Worm (Caenorhabditis elegans) whole organism, L1 larva: ENCODE measurements around the gene W03H9.2.

Experiments
- F16B12.6 ChIP-seq: fragments of 150-350 bp; optimal IDR thresholded peaks from 2 replicates; lab custom pipeline; 2014; ENCODE audit warnings: missing biosample characterization, missing genetic modification characterization
- Y116A8C.19 ChIP-seq: sonication (generic microtip); optimal IDR thresholded peaks from 2 replicates; lab custom pipeline; 2016; ENCODE audit warnings: missing compliant biosample characterization, missing genetic modification characterization, borderline replicate concordance
- ama-1 ChIP-seq: fragments of 150-350 bp; optimal IDR thresholded peaks from 2 replicates; lab custom pipeline; 2014
- ceh-8 ChIP-seq: fragments of 200-800 bp; sonication (Bioruptor generic); optimal IDR thresholded peaks from 2 replicates; lab custom pipeline; 2018; ENCODE audit warnings: mild to moderate bottlenecking, missing genetic modification characterization, moderate library complexity, missing compliant biosample characterization
- ceh-88 ChIP-seq: fragments of 200-800 bp; sonication (Bioruptor generic); IDR thresholded peaks from 2 replicates; pipeline ENCODE4 v1.3.6; 2022; ENCODE audit warnings: missing genetic modification characterization, missing compliant biosample characterization
- ceh-90 ChIP-seq: sonication (generic microtip); optimal IDR thresholded peaks from 2 replicates; lab custom pipeline; 2016; ENCODE audit warnings: missing genetic modification characterization, missing compliant biosample characterization
- dpl-1 ChIP-seq, 3 experiments: fragments of 150-350 bp in 2 of 3; sonication (generic microtip) in 1 of 3; optimal IDR thresholded peaks; 2 replicates each; lab custom pipeline; 2014 to 2017; ENCODE audit warnings: missing biosample characterization in 3 of 3, missing genetic modification characterization in 3 of 3, missing genetic modification reagents in 3 of 3
- dsc-1 ChIP-seq: sonication (generic microtip); optimal IDR thresholded peaks from 2 replicates; lab custom pipeline; 2016; ENCODE audit warnings: mild to moderate bottlenecking, missing genetic modification characterization, missing compliant biosample characterization
- efl-1 ChIP-seq, 4 experiments: fragments of 150-350 bp; optimal IDR thresholded peaks in 3 of 4; peaks in 1 of 4; 1 replicate in 1 of 4; 2 replicates in 3 of 4; lab custom pipeline; 2014; ENCODE audit warnings: missing biosample characterization in 2 of 4, missing genetic modification characterization in 2 of 4, missing genetic modification reagents in 2 of 4
- ets-5 ChIP-seq: fragments of 200-800 bp; sonication (Bioruptor generic); IDR thresholded peaks from 2 replicates; pipeline ENCODE4 v1.3.6; 2022; ENCODE audit warnings: missing genetic modification characterization, missing compliant biosample characterization
- fkh-10 ChIP-seq: sonication (generic microtip); optimal IDR thresholded peaks from 2 replicates; lab custom pipeline; 2017; ENCODE audit warnings: missing biosample characterization, missing genetic modification reagents, missing genetic modification characterization
- fos-1 ChIP-seq: fragments of 150-350 bp; optimal IDR thresholded peaks from 2 replicates; lab custom pipeline; 2014; ENCODE audit warnings: missing biosample characterization, missing genetic modification characterization
- hpl-2 ChIP-seq: fragments of 150-350 bp; optimal IDR thresholded peaks from 2 replicates; lab custom pipeline; 2014; ENCODE audit warnings: missing biosample characterization, missing genetic modification reagents, missing genetic modification characterization
- irx-1 ChIP-seq: sonication (generic microtip); optimal IDR thresholded peaks from 2 replicates; lab custom pipeline; 2016; ENCODE audit warnings: missing genetic modification characterization, missing compliant biosample characterization
- jun-1 ChIP-seq: fragments of 150-350 bp; optimal IDR thresholded peaks from 2 replicates; lab custom pipeline; 2014; ENCODE audit warnings: missing biosample characterization, missing genetic modification reagents, missing genetic modification characterization
- lin-14 ChIP-seq: fragments of 200-800 bp; sonication (Bioruptor generic); optimal IDR thresholded peaks from 2 replicates; lab custom pipeline; 2018; ENCODE audit warnings: mild to moderate bottlenecking, missing genetic modification characterization, moderate library complexity, missing compliant biosample characterization
- lin-39 ChIP-seq: fragments of 150-350 bp; optimal IDR thresholded peaks from 2 replicates; lab custom pipeline; 2014; ENCODE audit warnings: missing biosample characterization, missing genetic modification reagents, missing genetic modification characterization
- lsy-2 ChIP-seq, 2 experiments: fragments of 150-350 bp; optimal IDR thresholded peaks; 2 replicates each; lab custom pipeline; 2014; ENCODE audit warnings: missing biosample characterization in 2 of 2, missing genetic modification characterization in 2 of 2
- mab-9 ChIP-seq: fragments of 200-800 bp; sonication (Bioruptor generic); IDR thresholded peaks from 2 replicates; pipeline ENCODE4 v1.3.6; 2022; ENCODE audit warnings: missing genetic modification reagents, missing genetic modification characterization, missing compliant biosample characterization
- mep-1 ChIP-seq: fragments of 150-350 bp; optimal IDR thresholded peaks from 2 replicates; lab custom pipeline; 2014; ENCODE audit warnings: missing biosample characterization, missing genetic modification characterization
- nhr-12 ChIP-seq: sonication (generic microtip); optimal IDR thresholded peaks from 2 replicates; lab custom pipeline; 2017; ENCODE audit warnings: missing biosample characterization, missing genetic modification characterization
- nhr-76 ChIP-seq: sonication (generic microtip); optimal IDR thresholded peaks from 2 replicates; lab custom pipeline; 2017; ENCODE audit warnings: missing biosample characterization, missing genetic modification characterization
- nhr-77 ChIP-seq: fragments of 150-350 bp; optimal IDR thresholded peaks from 2 replicates; lab custom pipeline; 2014; ENCODE audit warnings: missing biosample characterization, missing genetic modification characterization
- nhr-85 ChIP-seq: sonication (generic microtip); peaks from one replicate; lab custom pipeline; 2016; ENCODE audit warnings: missing genetic modification characterization, inconsistent platforms, missing compliant biosample characterization
- pag-3 ChIP-seq: sonication (generic microtip); optimal IDR thresholded peaks from 2 replicates; lab custom pipeline; 2017; ENCODE audit warnings: missing genetic modification characterization, mild to moderate bottlenecking, missing compliant biosample characterization, antibody characterized with exemption, borderline replicate concordance; ENCODE audit not compliant: insufficient read depth
- snu-23 ChIP-seq: sonication (generic microtip); optimal IDR thresholded peaks from 2 replicates; lab custom pipeline; 2016; ENCODE audit warnings: missing genetic modification characterization, missing compliant biosample characterization
- tlp-1 ChIP-seq: fragments of 150-350 bp; optimal IDR thresholded peaks from 2 replicates; lab custom pipeline; 2014; ENCODE audit warnings: missing biosample characterization, missing genetic modification characterization
- unc-130 ChIP-seq: fragments of 150-350 bp; optimal IDR thresholded peaks from 2 replicates; lab custom pipeline; 2017; ENCODE audit warnings: missing biosample characterization, missing genetic modification characterization, inconsistent platforms
- unc-30 ChIP-seq: sonication (generic microtip); optimal IDR thresholded peaks from 2 replicates; lab custom pipeline; 2017; ENCODE audit warnings: missing biosample characterization, missing genetic modification characterization
- unc-86 ChIP-seq: sonication (generic microtip); optimal IDR thresholded peaks from 2 replicates; lab custom pipeline; 2016; ENCODE audit warnings: missing genetic modification characterization, missing compliant biosample characterization
- zip-4 ChIP-seq: fragments of 200-800 bp; sonication (Bioruptor generic); optimal IDR thresholded peaks from 2 replicates; lab custom pipeline; 2018; ENCODE audit warnings: mild to moderate bottlenecking, missing genetic modification characterization, moderate library complexity, missing compliant biosample characterization

W03H9.2 gene

DNA sequence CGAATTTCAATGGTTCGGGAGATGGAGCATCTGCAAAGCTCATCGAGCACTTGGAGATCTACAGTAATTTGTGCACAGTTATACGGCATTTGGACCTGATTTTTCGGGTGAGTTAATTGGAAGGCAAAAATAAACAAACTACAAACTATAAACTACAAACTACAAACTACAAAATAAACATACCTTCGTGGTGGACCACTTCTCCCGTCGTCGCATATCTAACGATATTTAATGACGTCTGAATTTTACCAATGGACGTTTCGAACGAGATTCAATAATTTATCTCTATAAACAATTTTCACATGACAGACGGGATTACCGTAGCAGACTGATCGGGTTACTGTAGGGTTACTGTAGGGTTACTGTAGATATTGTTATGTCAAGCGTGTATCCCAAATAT lies 37.5 kb downstream of the W03H9.2 start:
- TF ChIP-seq mab-9 (GFP tag; lab: Robert Waterston, UW) (no peak), nhr-85 (tag; lab: Kevin White, UChicago) (peak; percentile 59), tlp-1 (tag; lab: Kevin White, UChicago) (no peak), lin-39 (tag; lab: Kevin White, UChicago) (no peak), ceh-8 (no peak)

DNA sequence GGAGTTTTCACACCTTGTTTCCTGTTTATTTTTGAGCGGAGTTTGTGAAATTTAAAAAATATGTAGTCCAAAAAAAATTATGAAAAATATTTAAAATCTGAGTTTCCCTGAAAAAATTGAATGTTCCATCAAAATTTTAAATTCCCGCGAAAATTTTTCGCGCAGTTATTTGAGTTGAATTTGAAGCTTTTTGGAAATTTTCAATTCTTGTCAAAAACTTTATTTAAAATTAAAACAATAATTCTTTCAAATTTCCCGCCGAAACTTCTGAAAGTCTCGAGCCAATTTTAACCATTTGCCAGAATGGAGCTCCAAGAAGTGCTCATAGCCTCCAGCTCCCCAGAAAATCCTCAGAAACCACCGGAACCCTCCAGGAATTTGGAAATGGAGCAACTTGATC lies 39.2 kb downstream of the W03H9.2 start, which contains the start of gene gur-4:
gur-4 (plus strand) TSS at position 301 of the 400 bp plus-strand sequence.
- TF ChIP-seq dsc-1 (tag; lab: Kevin White, UChicago) (no peak), mab-9 (GFP tag; lab: Robert Waterston, UW) (no peak), ets-5 (no peak), zip-4 (GFP tag; lab: Kevin White, UChicago) (no peak), nhr-12 (tag; lab: Kevin White, UChicago) (no peak), pag-3 (tag; lab: Kevin White, UChicago) (no peak)
- TF ChIP-seq, all 84 proteins: peak for 0

DNA sequence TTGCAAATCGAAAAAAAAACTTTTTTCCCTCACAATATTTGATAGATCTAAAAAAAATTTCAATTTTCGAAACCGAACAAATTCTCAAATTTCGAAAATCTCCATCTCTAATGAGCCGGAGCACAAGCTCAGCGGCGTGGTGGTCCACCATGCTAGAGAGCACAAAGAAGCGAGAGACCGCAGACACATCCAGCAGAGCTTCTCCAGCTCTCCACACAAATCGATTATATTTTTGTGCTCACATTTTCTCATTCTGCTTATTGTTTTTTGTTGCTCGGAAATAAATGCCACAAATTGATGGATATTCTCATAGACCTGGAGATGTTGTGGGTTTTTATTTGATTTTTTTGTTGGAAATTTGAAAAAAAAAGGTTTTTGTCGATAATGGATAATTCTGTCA lies 41.6 kb downstream of the W03H9.2 start:
- TF ChIP-seq efl-1 (optimal IDR thresholded peaks at IDR 0.05; lab: Kevin White, UChicago) (no peak), efl-1 (GFP tag; optimal IDR thresholded peaks at IDR 0.05 in 1 of 2; lab: Kevin White, UChicago) (peak in 1 of 2 experiments; percentile 15), dpl-1 (GFP tag; optimal IDR thresholded peaks at IDR 0.05; lab: Kevin White, UChicago) (peak in 1 of 3 experiments; percentile 22), tlp-1 (tag; lab: Kevin White, UChicago) (no peak), lsy-2 (tag; optimal IDR thresholded peaks at IDR 0.05; lab: Kevin White, UChicago) (peak in 1 of 2 experiments; percentile 4), ceh-8 (no peak)
- TF ChIP-seq, all 84 proteins: peak for 3

DNA sequence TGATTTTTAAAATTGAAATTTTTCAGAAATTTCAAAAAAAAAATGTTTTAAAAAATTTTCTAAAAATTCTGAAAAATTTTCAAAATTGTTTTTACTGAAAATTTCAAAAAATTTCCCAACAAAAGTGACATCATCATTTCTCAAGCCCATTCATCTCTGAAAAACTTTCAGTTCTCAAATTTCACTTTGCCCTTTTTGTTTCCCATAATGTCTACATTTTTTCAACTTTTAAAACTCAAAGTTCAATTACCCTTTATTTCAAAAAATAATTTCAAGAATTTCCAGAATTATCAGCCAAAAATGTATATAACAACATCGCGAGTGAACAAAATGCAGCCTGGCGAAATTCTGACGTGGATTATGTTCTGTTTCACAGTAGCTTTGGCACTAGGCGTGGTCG lies 42.7 kb downstream of the W03H9.2 start, which contains the start of gene bkip-1:
bkip-1 (plus strand) TSS at position 301 of the 400 bp plus-strand sequence.
- TF ChIP-seq nhr-76 (tag; lab: Kevin White, UChicago), result no peak
- no peak for TF ChIP-seq irx-1 (tag; lab: Kevin White, UChicago)
- TF ChIP-seq ceh-90 (tag; lab: Kevin White, UChicago), result no peak

DNA sequence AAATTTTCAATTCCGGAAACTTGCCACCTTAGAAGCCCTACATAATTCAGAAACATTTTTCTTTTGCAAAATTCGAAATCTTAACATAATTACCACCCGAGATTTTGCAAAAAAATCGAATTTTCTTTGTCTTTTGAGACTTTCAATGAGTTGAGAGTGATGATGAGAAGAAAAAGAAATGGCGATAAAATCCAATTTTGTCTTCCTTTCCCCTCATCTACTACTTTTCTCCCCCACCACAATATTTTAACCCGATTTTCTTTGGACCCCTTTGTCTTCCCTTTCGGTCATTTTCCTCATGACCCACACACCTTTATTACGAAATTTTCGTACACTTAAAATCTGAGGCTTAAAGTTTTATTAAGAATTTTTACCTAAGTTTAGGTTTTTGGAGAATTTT lies 45.3 kb downstream of the W03H9.2 start:
- TF ChIP-seq lin-14 (GFP tag; lab: Kevin White, UChicago) (peak; percentile 48), unc-30 (tag; lab: Kevin White, UChicago) (no peak)
- TF ChIP-seq, all 84 proteins: peak for 1

DNA sequence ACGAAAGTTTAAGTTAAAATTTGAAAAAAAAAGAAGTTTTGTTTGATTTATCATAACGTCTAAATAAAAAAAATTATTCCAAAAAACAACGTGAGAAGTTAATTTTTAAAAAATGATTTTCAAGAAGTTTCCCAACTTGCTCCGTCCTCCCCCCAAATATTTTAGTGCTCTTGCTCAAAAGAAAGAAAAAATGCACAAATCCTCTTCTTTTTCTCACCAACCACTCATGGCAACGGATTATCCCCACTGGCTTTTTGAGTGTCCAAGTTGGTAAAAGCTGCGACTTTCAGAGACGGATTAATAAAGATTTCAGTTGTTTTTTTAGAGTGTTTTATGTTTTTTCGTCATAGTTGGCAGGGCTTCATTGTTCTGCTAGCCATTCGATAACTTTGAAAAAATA lies 46.2 kb downstream of the W03H9.2 start, which contains the start of gene Y39G8C.2:
Y39G8C.2 (minus strand) TSS at position 101 of the 400 bp plus-strand sequence.
- TF ChIP-seq nhr-77 (tag; lab: Kevin White, UChicago), result no peak
- no peak for TF ChIP-seq fos-1 (tag; lab: Kevin White, UChicago)
- no peak for TF ChIP-seq unc-130 (tag; lab: Kevin White, UChicago)
- TF ChIP-seq snu-23, result no peak
- TF ChIP-seq jun-1 (tag; lab: Kevin White, UChicago), result no peak
- TF ChIP-seq lsy-2 (tag; optimal IDR thresholded peaks at IDR 0.05; lab: Kevin White, UChicago), result no peak
- no peak for TF ChIP-seq mep-1
- no peak for TF ChIP-seq fkh-10
- TF ChIP-seq unc-86, result no peak
- TF ChIP-seq Y116A8C.19 (tag; lab: Kevin White, UChicago), result no peak
- TF ChIP-seq ama-1 (lab: Kevin White, UChicago), result no peak
- TF ChIP-seq F16B12.6, result no peak
- TF ChIP-seq hpl-2 (GFP tag; lab: Kevin White, UChicago), result no peak
- no peak for TF ChIP-seq ceh-88
